Worm (Caenorhabditis elegans): ENCODE measurements around the gene K08H2.5.

K08H2.5 gene

DNA sequence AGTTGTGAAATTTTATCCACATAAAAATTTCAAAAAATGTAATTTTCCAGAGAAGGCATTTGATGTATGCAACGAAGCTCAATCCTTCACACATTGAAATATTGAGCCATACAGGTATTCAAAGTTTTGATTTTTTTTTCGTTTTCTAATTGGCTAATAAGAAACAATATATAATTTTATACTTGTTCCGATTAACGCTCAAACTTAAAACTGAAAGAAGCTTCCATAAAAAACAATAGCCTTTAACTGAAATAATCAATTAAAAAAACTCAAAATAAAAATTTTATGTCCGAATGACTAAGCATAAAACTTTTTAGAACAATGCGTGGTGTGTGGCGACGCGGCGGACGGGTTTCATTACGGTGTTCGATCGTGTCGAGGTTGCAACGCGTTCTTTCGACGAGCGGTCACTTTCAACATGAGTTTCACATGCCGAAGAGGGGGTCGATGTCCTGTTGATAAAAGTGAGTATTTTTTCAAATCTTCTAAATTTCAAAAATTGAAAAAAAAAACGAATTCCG lies 9.8 kb upstream of the K08H2.5 start, which contains the start of gene nhr-32:
nhr-32 (plus strand) TSS at position 51 of the 521 bp plus-strand sequence.
- TF ChIP-seq ceh-39 (tag; optimal IDR thresholded peaks at IDR 0.05) (no peak), lin-32 (GFP tag; optimal IDR thresholded peaks at IDR 0.05) (no peak)

DNA sequence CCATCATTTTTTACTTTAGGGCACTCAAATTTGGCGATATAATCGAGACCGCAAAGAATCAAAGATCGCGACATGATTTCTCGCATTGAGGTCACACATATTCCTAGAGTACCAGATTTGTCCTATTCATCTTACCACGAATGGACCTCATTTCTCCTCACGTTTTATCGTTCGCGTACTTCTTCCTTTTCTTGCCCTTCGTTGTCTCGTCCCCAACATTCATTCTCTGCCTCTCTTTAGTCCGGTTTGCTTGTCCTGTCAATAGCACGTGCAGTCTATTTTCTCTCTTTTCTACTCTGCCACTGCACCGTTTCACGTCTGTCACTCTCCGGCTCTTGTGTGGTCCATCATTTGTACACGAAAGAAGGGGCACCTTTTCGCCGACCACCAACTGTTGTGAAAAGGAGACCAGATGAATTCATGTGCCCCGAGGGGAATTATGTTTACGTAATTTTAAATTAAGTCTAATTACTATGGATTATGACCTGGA lies 9.3 kb upstream of the K08H2.5 start:
- TF ChIP-seq elt-1 (tag; optimal IDR thresholded peaks at IDR 0.05; ENCODE audit: borderline replicate concordance, insufficient read depth) (peak; percentile 76), ces-1 (GFP tag; optimal IDR thresholded peaks at IDR 0.05) (peak; percentile 86), sptf-1 (tag; optimal IDR thresholded peaks at IDR 0.05) (peak; percentile 22), ham-2 (GFP tag; optimal IDR thresholded peaks at IDR 0.05) (peak; percentile 43), unc-120 (tag; optimal IDR thresholded peaks at IDR 0.05; ENCODE audit: poor library complexity, severe bottlenecking) (peak; percentile 76), ceh-43 (GFP tag; optimal IDR thresholded peaks at IDR 0.05) (peak; percentile 7), ceh-39 (tag; optimal IDR thresholded peaks at IDR 0.05) (no peak), nhr-2 (tag; optimal IDR thresholded peaks at IDR 0.05) (peak; percentile 63), lin-32 (GFP tag; optimal IDR thresholded peaks at IDR 0.05) (no peak), unc-62 (GFP tag; optimal IDR thresholded peaks at IDR 0.05) (peak; percentile 81), tbx-8 (GFP tag; optimal IDR thresholded peaks at IDR 0.05) (no peak), flh-1 (GFP tag; optimal IDR thresholded peaks at IDR 0.05) (no peak), mab-5 (tag; optimal IDR thresholded peaks at IDR 0.05) (no peak), mep-1 (tag; optimal IDR thresholded peaks at IDR 0.05) (peak; percentile 85), nhr-237 (tag; optimal IDR thresholded peaks at IDR 0.05) (peak; percentile 29), drap-1 (GFP tag; optimal IDR thresholded peaks at IDR 0.05) (peak; percentile 3), mls-2 (tag; optimal IDR thresholded peaks at IDR 0.05) (peak; percentile 64), pha-4 (tag; optimal IDR thresholded peaks at IDR 0.05) (peak; percentile 72), hlh-1 (tag; optimal IDR thresholded peaks at IDR 0.05) (peak; percentile 94), lin-13 (tag; optimal IDR thresholded peaks at IDR 0.05) (peak; percentile 41), elt-3 (tag; optimal IDR thresholded peaks at IDR 0.05) (no peak)

DNA sequence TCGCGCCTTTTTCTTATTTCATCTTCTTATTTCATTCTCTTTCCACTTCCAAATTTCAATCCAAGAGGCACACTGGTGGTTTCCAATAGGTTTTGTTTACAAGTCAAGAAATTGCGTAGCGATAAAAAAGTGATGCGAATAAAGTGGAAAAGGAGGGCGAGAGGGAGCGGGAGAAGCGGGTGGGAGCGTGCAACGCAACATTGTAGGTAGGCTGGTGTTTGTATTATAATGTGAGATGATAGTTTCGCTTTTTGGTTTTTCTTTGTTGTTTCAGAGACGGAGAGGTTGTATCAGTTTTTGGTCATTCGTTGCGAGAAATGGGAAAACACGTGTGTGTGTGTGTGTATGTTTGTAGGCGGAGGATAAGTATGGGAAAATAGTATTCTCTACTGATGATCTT lies 8.0 kb upstream of the K08H2.5 start:
- no peak for TF ChIP-seq M03D4.4 (tag; optimal IDR thresholded peaks at IDR 0.05)
- TF ChIP-seq ceh-43 (GFP tag; optimal IDR thresholded peaks at IDR 0.05), result no peak
- TF ChIP-seq sem-2 (GFP tag; optimal IDR thresholded peaks at IDR 0.05), result no peak
- no peak for TF ChIP-seq snpc-4 (tag; optimal IDR thresholded peaks at IDR 0.05)
- TF ChIP-seq nhr-12 (tag; optimal IDR thresholded peaks at IDR 0.05), result no peak
- TF ChIP-seq blmp-1 (tag; optimal IDR thresholded peaks at IDR 0.05), result no peak

DNA sequence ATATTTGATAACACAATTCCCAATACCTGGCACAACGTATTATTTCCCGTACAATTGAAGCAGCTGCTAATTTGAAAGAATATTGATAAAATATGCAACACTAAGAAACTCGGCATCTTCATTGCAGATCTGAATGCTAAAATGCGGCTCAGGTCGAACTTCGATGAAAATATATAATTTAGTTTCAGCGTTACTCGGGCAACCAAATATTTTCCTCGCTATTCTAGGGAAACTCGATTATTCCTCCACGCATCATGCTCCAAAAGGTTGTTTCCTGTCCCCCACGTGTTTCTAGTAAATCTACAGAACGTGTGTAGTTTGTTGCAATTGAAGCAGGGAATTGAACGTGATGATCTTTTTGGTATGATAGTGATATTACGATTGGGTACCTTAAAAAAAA lies 7.0 kb upstream of the K08H2.5 start:
- TF ChIP-seq nhr-76 (tag; optimal IDR thresholded peaks at IDR 0.05), result no peak
- TF ChIP-seq mep-1 (tag; optimal IDR thresholded peaks at IDR 0.05), result no peak

DNA sequence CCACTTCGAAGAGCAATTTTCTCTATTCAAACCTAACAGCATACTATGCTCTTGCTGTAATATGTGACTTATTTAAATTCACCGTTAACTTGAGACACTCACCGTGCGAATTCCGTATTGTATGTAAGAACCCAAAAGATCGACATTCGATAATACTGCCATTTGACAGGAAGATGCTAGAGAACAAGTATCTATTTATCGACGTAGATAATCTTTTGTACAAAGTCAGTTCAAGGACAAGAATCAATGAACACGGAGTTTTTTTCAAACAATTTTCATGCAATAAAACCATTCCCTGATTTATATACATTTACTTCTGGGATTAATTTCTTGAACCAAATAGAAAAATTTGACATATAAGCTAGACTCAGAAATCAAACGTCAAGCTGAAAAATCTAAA lies 6.1 kb upstream of the K08H2.5 start, which contains the start of gene K08H2.7:
K08H2.7 (minus strand) TSS at position 173 of the 400 bp plus-strand sequence.
- TF ChIP-seq bed-3 (GFP tag; optimal IDR thresholded peaks at IDR 0.05) (no peak), flh-1 (GFP tag; optimal IDR thresholded peaks at IDR 0.05) (no peak), ceh-39 (tag; optimal IDR thresholded peaks at IDR 0.05) (no peak), ces-1 (GFP tag; optimal IDR thresholded peaks at IDR 0.05) (no peak), elt-1 (tag; optimal IDR thresholded peaks at IDR 0.05; ENCODE audit: borderline replicate concordance, insufficient read depth) (peak; percentile 38), sem-2 (GFP tag; optimal IDR thresholded peaks at IDR 0.05) (no peak), tbx-8 (GFP tag; optimal IDR thresholded peaks at IDR 0.05) (no peak), blmp-1 (tag; optimal IDR thresholded peaks at IDR 0.05) (no peak)

DNA sequence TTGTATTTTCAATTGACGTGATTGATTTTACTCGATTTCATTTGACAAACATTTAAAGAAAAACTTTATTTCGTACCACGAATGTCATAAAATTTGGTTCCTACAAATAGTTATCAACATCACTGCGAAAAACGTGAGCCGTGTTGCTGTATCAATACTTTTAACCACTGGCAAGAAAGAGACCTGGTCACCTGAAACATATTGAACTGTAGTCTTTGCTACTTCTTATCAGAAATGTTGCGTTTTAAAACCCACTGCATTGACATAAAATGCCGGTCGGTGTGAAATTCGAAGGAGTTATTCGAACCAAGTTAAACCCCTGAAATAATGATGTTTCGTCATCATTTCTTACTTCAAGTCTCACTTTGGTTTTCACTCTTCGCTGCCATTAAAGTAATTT lies 5.5 kb upstream of the K08H2.5 start:
- TF ChIP-seq mls-2 (tag; optimal IDR thresholded peaks at IDR 0.05) (no peak), ham-2 (GFP tag; optimal IDR thresholded peaks at IDR 0.05) (no peak), hlh-1 (tag; optimal IDR thresholded peaks at IDR 0.05) (no peak), ceh-39 (tag; optimal IDR thresholded peaks at IDR 0.05) (no peak), nhr-28 (tag; optimal IDR thresholded peaks at IDR 0.05) (no peak), lin-13 (tag; optimal IDR thresholded peaks at IDR 0.05) (no peak), flh-1 (GFP tag; optimal IDR thresholded peaks at IDR 0.05) (no peak), mab-5 (tag; optimal IDR thresholded peaks at IDR 0.05) (no peak), elt-1 (tag; optimal IDR thresholded peaks at IDR 0.05; ENCODE audit: borderline replicate concordance, insufficient read depth) (no peak), unc-39 (tag; optimal IDR thresholded peaks at IDR 0.05) (no peak), M03D4.4 (tag; optimal IDR thresholded peaks at IDR 0.05) (no peak), ces-1 (GFP tag; optimal IDR thresholded peaks at IDR 0.05) (no peak), sptf-1 (tag; optimal IDR thresholded peaks at IDR 0.05) (no peak)
